Fruit fly (Drosophila melanogaster): ENCODE data around the gene CG13409.

DNA sequence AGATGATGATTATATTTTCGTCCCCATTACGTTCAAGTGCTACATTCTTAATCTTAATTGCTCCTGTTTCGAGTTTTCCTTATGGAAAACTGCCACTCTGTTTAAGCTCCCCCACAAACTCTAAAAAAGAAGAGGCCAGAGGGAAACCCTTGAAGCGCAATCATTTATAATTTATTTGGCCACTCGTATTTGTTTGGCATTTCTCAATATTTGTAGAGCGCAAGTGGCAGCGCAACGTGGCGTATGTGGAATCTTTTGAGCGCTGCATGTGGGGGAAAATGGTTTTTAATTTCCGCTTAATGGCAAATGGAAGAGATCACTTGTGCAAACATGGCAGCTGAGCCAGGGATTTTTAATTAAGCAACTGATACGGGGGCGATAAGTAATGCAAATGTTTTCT, 35.5 kb upstream of the CG13409 start:
- TF ChIP-seq CG8478 (optimal IDR thresholded peaks at IDR 0.05) (no peak), CTCF (optimal IDR thresholded peaks at IDR 0.05) (no peak)

Measured in S2 (cell line).